Worm (Caenorhabditis elegans) whole organism, L3 larva: Measurements from ENCODE around the gene cyp-13A12.
A peak's percentile ranks its signal among the peaks of the same experiment; 100 is the strongest.

ENCODE experiments used
- ama-1 ChIP-seq: fragments of 150-350 bp; optimal IDR thresholded peaks from 2 replicates; lab custom pipeline; 2018
- ceh-82 ChIP-seq: fragments of 150-350 bp; optimal IDR thresholded peaks from 2 replicates; lab custom pipeline; 2014; ENCODE audit warnings: missing biosample characterization, missing genetic modification characterization
- fkh-10 ChIP-seq: sonication (generic microtip); optimal IDR thresholded peaks from 2 replicates; lab custom pipeline; 2017; ENCODE audit warnings: missing biosample characterization, missing genetic modification reagents, missing genetic modification characterization
- fos-1 ChIP-seq: fragments of 150-350 bp; optimal IDR thresholded peaks from 2 replicates; lab custom pipeline; 2014; ENCODE audit warnings: missing biosample characterization, missing genetic modification characterization
- lin-39 ChIP-seq: fragments of 150-350 bp; optimal IDR thresholded peaks from 2 replicates; lab custom pipeline; 2018; ENCODE audit warnings: missing biosample characterization, missing genetic modification reagents, missing genetic modification characterization
- nhr-11 ChIP-seq: fragments of 150-350 bp; optimal IDR thresholded peaks from 2 replicates; lab custom pipeline; 2014; ENCODE audit warnings: missing biosample characterization, missing genetic modification characterization
- nhr-12 ChIP-seq: fragments of 150-350 bp; optimal IDR thresholded peaks from 2 replicates; lab custom pipeline; 2014; ENCODE audit warnings: missing biosample characterization, missing genetic modification characterization
- nhr-237 ChIP-seq: fragments of 150-350 bp; optimal IDR thresholded peaks from 2 replicates; lab custom pipeline; 2014; ENCODE audit warnings: missing biosample characterization, missing genetic modification characterization
- nhr-76 ChIP-seq: fragments of 150-350 bp; sonication (generic microtip); optimal IDR thresholded peaks from 5 replicates; lab custom pipeline; 2014; ENCODE audit warnings: missing biosample characterization, missing genetic modification characterization
- nhr-77 ChIP-seq: fragments of 150-350 bp; optimal IDR thresholded peaks from 2 replicates; lab custom pipeline; 2014; ENCODE audit warnings: missing biosample characterization, missing genetic modification characterization
- sea-2 ChIP-seq: fragments of 150-350 bp; sonication (generic microtip); optimal IDR thresholded peaks from 4 replicates; lab custom pipeline; 2014; ENCODE audit warnings: missing biosample characterization, missing genetic modification reagents, missing genetic modification characterization
- skn-1 ChIP-seq: fragments of 150-350 bp; optimal IDR thresholded peaks from 2 replicates; lab custom pipeline; 2014; ENCODE audit warnings: missing biosample characterization, missing genetic modification characterization
- unc-39 ChIP-seq: sonication (generic microtip); optimal IDR thresholded peaks from 4 replicates; lab custom pipeline; 2017; ENCODE audit warnings: missing biosample characterization, missing genetic modification characterization

DNA sequence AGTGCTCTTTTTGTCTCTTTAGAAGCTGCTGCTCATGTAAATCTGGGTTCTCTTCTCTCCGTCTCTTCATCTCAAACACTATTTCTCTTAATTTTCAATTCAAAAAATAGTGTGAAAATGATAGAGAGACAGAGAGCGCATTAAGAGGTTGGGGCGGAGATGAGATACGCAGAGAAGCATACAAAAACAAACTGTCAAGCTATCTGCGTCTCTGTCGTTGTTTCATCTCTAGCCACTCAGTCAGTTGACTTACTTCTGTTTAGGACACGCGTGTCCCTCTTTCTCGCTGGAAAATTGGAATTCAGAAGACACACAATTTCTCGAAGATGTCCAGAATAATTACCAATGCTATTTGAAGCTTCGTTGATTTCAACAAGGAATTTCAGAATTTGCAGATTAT, 36.8 kb downstream of the cyp-13A12 start:
- peak; percentile 92 for TF ChIP-seq lin-39
- peak; percentile 78 for TF ChIP-seq skn-1
- TF ChIP-seq unc-39: no peak
- TF ChIP-seq nhr-76 (tag; lab: Kevin White, UChicago): no peak
- TF ChIP-seq nhr-11: peak; percentile 86
- peak; percentile 95 for TF ChIP-seq fkh-10 (GFP tag; lab: Kevin White, UChicago)
- no peak for TF ChIP-seq nhr-12 (tag; lab: Kevin White, UChicago)
- TF ChIP-seq fos-1: no peak
- peak; percentile 96 for TF ChIP-seq ama-1
- TF ChIP-seq nhr-77: peak; percentile 66
- TF ChIP-seq nhr-237 (tag; lab: Kevin White, UChicago): no peak
- peak; percentile 71 for TF ChIP-seq sea-2 (GFP tag; lab: Kevin White, UChicago)
- peak; percentile 80 for TF ChIP-seq ceh-82 (tag; lab: Kevin White, UChicago)
